Fruit fly (Drosophila melanogaster) whole organism, embryonic: ENCODE measurements around the gene CG7203.

Experiments
- Aef1 ChIP-seq: fragments of 200-800 bp; sonication (Bioruptor generic); IDR thresholded peaks from 3 replicates; pipeline ENCODE4 v1.3.6; 2022; ENCODE audit warnings: missing biosample characterization, missing genetic modification characterization
- B-H1 ChIP-seq: fragments of 200-800 bp; sonication (Bioruptor generic); IDR thresholded peaks from 3 replicates; pipeline ENCODE4 v1.3.6; 2022; ENCODE audit warnings: missing biosample characterization, missing genetic modification characterization
- BEAF-32 ChIP-seq: fragments of 200-800 bp; sonication (Bioruptor generic); optimal IDR thresholded peaks from 3 replicates; lab custom pipeline; 2017; ENCODE audit warnings: missing biosample characterization, missing genetic modification characterization, mild to moderate bottlenecking, moderate library complexity, missing genetic modification reagents
- Blimp-1 ChIP-seq: fragments of 200-800 bp; sonication (Bioruptor generic); optimal IDR thresholded peaks from 3 replicates; lab custom pipeline; 2018; ENCODE audit warnings: missing biosample characterization, missing genetic modification characterization, mild to moderate bottlenecking, moderate library complexity, missing genetic modification reagents
- CG10147 ChIP-seq: fragments of 200-800 bp; sonication (Bioruptor generic); optimal IDR thresholded peaks from 2 replicates; lab custom pipeline; 2019; ENCODE audit warnings: missing biosample characterization, mild to moderate bottlenecking, missing genetic modification characterization, moderate library complexity
- CG1024 ChIP-seq: fragments of 200-800 bp; sonication (Bioruptor generic); IDR thresholded peaks from 2 replicates; pipeline ENCODE4 v1.3.6; 2022; ENCODE audit warnings: missing biosample characterization, missing genetic modification characterization
- CG10979 ChIP-seq: fragments of 200-800 bp; sonication (Bioruptor generic); optimal IDR thresholded peaks from 2 replicates; lab custom pipeline; 2018; ENCODE audit warnings: missing biosample characterization, mild to moderate bottlenecking, missing genetic modification characterization, moderate library complexity
- CG11696 ChIP-seq: fragments of 200-800 bp; sonication (Bioruptor generic); IDR thresholded peaks from 2 replicates; pipeline ENCODE4 v1.3.6; 2022; ENCODE audit warnings: missing biosample characterization, missing genetic modification characterization
- CG11723 ChIP-seq: fragments of 200-800 bp; sonication (Bioruptor generic); optimal IDR thresholded peaks from 2 replicates; lab custom pipeline; 2017; ENCODE audit warnings: missing biosample characterization, mild to moderate bottlenecking, missing genetic modification characterization
- CG12071 ChIP-seq: fragments of 200-800 bp; sonication (Bioruptor generic); optimal IDR thresholded peaks from 3 replicates; lab custom pipeline; 2018; ENCODE audit warnings: missing biosample characterization, mild to moderate bottlenecking, missing genetic modification characterization
- CG12155 ChIP-seq: fragments of 200-800 bp; sonication (Bioruptor generic); optimal IDR thresholded peaks from 3 replicates; lab custom pipeline; 2016; ENCODE audit warnings: missing biosample characterization, missing genetic modification characterization
- CG13296 ChIP-seq: fragments of 200-800 bp; sonication (Bioruptor generic); optimal IDR thresholded peaks from 3 replicates; lab custom pipeline; 2018; ENCODE audit warnings: missing biosample characterization, mild to moderate bottlenecking, missing genetic modification characterization
- CG15011 ChIP-seq: fragments of 200-800 bp; sonication (Bioruptor generic); optimal IDR thresholded peaks from 3 replicates; lab custom pipeline; 2018; ENCODE audit warnings: missing biosample characterization, mild to moderate bottlenecking, missing genetic modification characterization
- CG1529 ChIP-seq: fragments of 200-800 bp; sonication (Bioruptor generic); optimal IDR thresholded peaks from 3 replicates; lab custom pipeline; 2018; ENCODE audit warnings: missing biosample characterization, missing genetic modification characterization
- CG17802 ChIP-seq: fragments of 200-800 bp; sonication (Bioruptor generic); optimal IDR thresholded peaks from 2 replicates; lab custom pipeline; 2018; ENCODE audit warnings: missing biosample characterization, mild to moderate bottlenecking, missing genetic modification characterization, moderate library complexity
- CG3281 ChIP-seq: fragments of 200-800 bp; sonication (Bioruptor generic); optimal IDR thresholded peaks from 3 replicates; lab custom pipeline; 2017; ENCODE audit warnings: missing biosample characterization, mild to moderate bottlenecking, missing genetic modification characterization
- CG7745 ChIP-seq: fragments of 200-800 bp; sonication (Bioruptor generic); optimal IDR thresholded peaks from 2 replicates; lab custom pipeline; 2018; ENCODE audit warnings: missing biosample characterization, mild to moderate bottlenecking, missing genetic modification characterization, moderate library complexity
- CG7839 ChIP-seq: fragments of 200-800 bp; sonication (Bioruptor generic); optimal IDR thresholded peaks from 3 replicates; lab custom pipeline; 2018; ENCODE audit warnings: missing biosample characterization, mild to moderate bottlenecking, missing genetic modification characterization, moderate library complexity
- CG8281 ChIP-seq: fragments of 200-800 bp; sonication (Bioruptor generic); optimal IDR thresholded peaks from 2 replicates; lab custom pipeline; 2018; ENCODE audit warnings: missing biosample characterization, mild to moderate bottlenecking, missing genetic modification characterization, moderate library complexity
- Dll ChIP-seq: fragments of 200-800 bp; sonication (Bioruptor generic); IDR thresholded peaks from 4 replicates; pipeline ENCODE4 v1.3.6; 2022; ENCODE audit warnings: missing biosample characterization, missing genetic modification characterization; ENCODE audit not compliant: partially characterized antibody
- HHEX ChIP-seq: fragments of 200-800 bp; sonication (Bioruptor generic); optimal IDR thresholded peaks from 3 replicates; lab custom pipeline; 2017; ENCODE audit warnings: missing biosample characterization, mild to moderate bottlenecking, missing genetic modification characterization, missing genetic modification reagents
- Hand ChIP-seq: fragments of 200-800 bp; sonication (Bioruptor generic); optimal IDR thresholded peaks from 2 replicates; lab custom pipeline; 2017; ENCODE audit warnings: mild to moderate bottlenecking, missing biosample characterization, missing genetic modification reagents, missing genetic modification characterization
- Hr39 ChIP-seq: fragments of >200 bp; optimal IDR thresholded peaks from 2 replicates; lab custom pipeline; 2017
- Lhr ChIP-seq: fragments of 200-800 bp; sonication (Bioruptor generic); optimal IDR thresholded peaks from 3 replicates; lab custom pipeline; 2017; ENCODE audit warnings: mild to moderate bottlenecking, missing biosample characterization, missing genetic modification reagents, missing genetic modification characterization
- Nf-YB ChIP-seq: fragments of 200-800 bp; sonication (Bioruptor generic); optimal IDR thresholded peaks from 3 replicates; lab custom pipeline; 2019; ENCODE audit warnings: missing biosample characterization, mild to moderate bottlenecking, missing genetic modification characterization, moderate library complexity
- Rfx ChIP-seq: fragments of 200-800 bp; sonication (Bioruptor generic); IDR thresholded peaks from 2 replicates; pipeline ENCODE4 v1.3.6; 2022; ENCODE audit warnings: missing biosample characterization, missing genetic modification characterization
- amos ChIP-seq: fragments of 200-800 bp; sonication (Bioruptor generic); IDR thresholded peaks from 2 replicates; pipeline ENCODE4 v1.3.6; 2022; ENCODE audit warnings: missing biosample characterization, missing genetic modification characterization; ENCODE audit not compliant: partially characterized antibody
- aop ChIP-seq: fragments of 200-800 bp; sonication (Bioruptor generic); IDR thresholded peaks from 2 replicates; pipeline ENCODE4 v1.3.6; 2022; ENCODE audit warnings: missing biosample characterization, missing genetic modification characterization
- bab2 ChIP-seq: fragments of 200-800 bp; sonication (Bioruptor generic); optimal IDR thresholded peaks from 2 replicates; lab custom pipeline; 2016; ENCODE audit warnings: missing biosample characterization, missing genetic modification characterization
- br ChIP-seq: fragments of >200 bp; optimal IDR thresholded peaks from 2 replicates; lab custom pipeline; 2017
- cwo ChIP-seq: fragments of 200-800 bp; sonication (Bioruptor generic); optimal IDR thresholded peaks from 3 replicates; lab custom pipeline; 2017; ENCODE audit warnings: missing biosample characterization, missing genetic modification characterization, mild to moderate bottlenecking, moderate library complexity, missing genetic modification reagents
- dm ChIP-seq: fragments of 200-800 bp; sonication (Bioruptor generic); optimal IDR thresholded peaks from 3 replicates; lab custom pipeline; 2016; ENCODE audit warnings: missing biosample characterization, missing genetic modification characterization
- eyg ChIP-seq: fragments of 200-800 bp; sonication (Bioruptor generic); optimal IDR thresholded peaks from 3 replicates; lab custom pipeline; 2016; ENCODE audit warnings: missing biosample characterization, missing genetic modification characterization
- fu2 ChIP-seq: fragments of 200-800 bp; sonication (Bioruptor generic); optimal IDR thresholded peaks from 2 replicates; lab custom pipeline; 2016; ENCODE audit warnings: missing biosample characterization, missing genetic modification characterization
- gcm2 ChIP-seq: fragments of 200-800 bp; sonication (Bioruptor generic); optimal IDR thresholded peaks from 2 replicates; lab custom pipeline; 2016; ENCODE audit warnings: missing biosample characterization, missing genetic modification characterization
- gro ChIP-seq: fragments of 200-800 bp; sonication (Bioruptor generic); optimal IDR thresholded peaks from 2 replicates; lab custom pipeline; 2016; ENCODE audit warnings: missing biosample characterization, missing genetic modification characterization
- ind ChIP-seq: fragments of 200-800 bp; sonication (Bioruptor generic); optimal IDR thresholded peaks from 3 replicates; lab custom pipeline; 2016; ENCODE audit warnings: missing biosample characterization, missing genetic modification characterization
- lab ChIP-seq: fragments of 200-800 bp; sonication (Bioruptor generic); optimal IDR thresholded peaks from 3 replicates; lab custom pipeline; 2017; ENCODE audit warnings: missing biosample characterization, missing genetic modification characterization, mild to moderate bottlenecking, moderate library complexity, missing genetic modification reagents
- lmd ChIP-seq: fragments of 200-800 bp; sonication (Bioruptor generic); IDR thresholded peaks from 2 replicates; pipeline ENCODE4 v1.3.6; 2022; ENCODE audit warnings: missing biosample characterization, missing genetic modification characterization
- lola ChIP-seq, 3 experiments: fragments of >200 bp in 2 of 3; fragments of 200-800 bp in 1 of 3; sonication (Bioruptor generic) in 1 of 3; optimal IDR thresholded peaks; 2 replicates each; lab custom pipeline; 2017 to 2019; ENCODE audit warnings: missing biosample characterization in 3 of 3, missing genetic modification characterization in 3 of 3, mild to moderate bottlenecking in 1 of 3, moderate library complexity in 1 of 3
- peb ChIP-seq: fragments of 200-800 bp; sonication (Bioruptor generic); IDR thresholded peaks from 2 replicates; pipeline ENCODE4 v1.3.6; 2022; ENCODE audit warnings: missing biosample characterization, missing genetic modification characterization
- pnt ChIP-seq: fragments of 200-800 bp; sonication (Bioruptor generic); optimal IDR thresholded peaks from 3 replicates; lab custom pipeline; 2016; ENCODE audit warnings: missing biosample characterization, missing genetic modification characterization
- rib ChIP-seq: fragments of 200-800 bp; sonication (Bioruptor generic); IDR thresholded peaks from 2 replicates; pipeline ENCODE4 v1.3.6; 2022; ENCODE audit warnings: missing biosample characterization, missing genetic modification characterization
- sd ChIP-seq: fragments of 200-800 bp; sonication (Bioruptor generic); optimal IDR thresholded peaks from 3 replicates; lab custom pipeline; 2018; ENCODE audit warnings: missing biosample characterization, mild to moderate bottlenecking, missing genetic modification characterization, moderate library complexity
- shn ChIP-seq: fragments of 200-800 bp; sonication (Bioruptor generic); optimal IDR thresholded peaks from 3 replicates; lab custom pipeline; 2016; ENCODE audit warnings: missing biosample characterization, missing genetic modification characterization
- stwl ChIP-seq: fragments of 200-800 bp; sonication (Bioruptor generic); optimal IDR thresholded peaks from 3 replicates; lab custom pipeline; 2018; ENCODE audit warnings: missing biosample characterization, mild to moderate bottlenecking, missing genetic modification characterization, moderate library complexity
- tap ChIP-seq: fragments of 200-800 bp; optimal IDR thresholded peaks from 3 replicates; lab custom pipeline; 2019; ENCODE audit warnings: missing biosample characterization, mild to moderate bottlenecking, missing genetic modification characterization, moderate library complexity
- unc-4 ChIP-seq: fragments of 200-800 bp; sonication (Bioruptor generic); IDR thresholded peaks from 2 replicates; pipeline ENCODE4 v1.3.6; 2022; ENCODE audit warnings: missing biosample characterization, missing genetic modification characterization; ENCODE audit not compliant: partially characterized antibody

The CG7203 gene

DNA sequence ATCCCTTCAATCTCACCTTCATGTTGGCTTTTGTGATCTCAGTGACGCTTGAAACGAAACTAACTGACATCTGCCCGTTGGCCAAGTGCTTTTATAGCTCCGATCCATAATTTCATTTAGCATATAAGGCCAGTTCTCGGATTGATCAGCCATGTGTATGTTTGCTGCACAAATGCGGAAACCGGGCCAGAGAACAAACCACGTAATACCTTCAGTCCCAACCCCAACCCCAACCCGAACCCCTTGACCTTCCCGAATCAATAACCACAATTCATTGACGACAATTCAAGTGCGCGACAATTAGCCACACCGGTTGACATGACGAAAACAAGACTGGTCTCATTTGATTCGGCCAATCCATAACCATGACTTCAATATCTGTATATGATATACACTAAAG lies at the start of gene CG7203:
TSS of gene CG7203 (minus strand) at position 101 of the 400 bp plus-strand sequence.
- no peak for TF ChIP-seq unc-4
- TF ChIP-seq CG12071: no peak
- no peak for TF ChIP-seq shn (GFP tag; lab: Kevin White, UChicago)
- TF ChIP-seq bab2 (GFP tag; lab: Kevin White, UChicago): no peak
- no peak for TF ChIP-seq peb (GFP tag; lab: Robert Waterston, UW)
- TF ChIP-seq gro (GFP tag; lab: Kevin White, UChicago): no peak
- TF ChIP-seq gcm2: no peak

DNA sequence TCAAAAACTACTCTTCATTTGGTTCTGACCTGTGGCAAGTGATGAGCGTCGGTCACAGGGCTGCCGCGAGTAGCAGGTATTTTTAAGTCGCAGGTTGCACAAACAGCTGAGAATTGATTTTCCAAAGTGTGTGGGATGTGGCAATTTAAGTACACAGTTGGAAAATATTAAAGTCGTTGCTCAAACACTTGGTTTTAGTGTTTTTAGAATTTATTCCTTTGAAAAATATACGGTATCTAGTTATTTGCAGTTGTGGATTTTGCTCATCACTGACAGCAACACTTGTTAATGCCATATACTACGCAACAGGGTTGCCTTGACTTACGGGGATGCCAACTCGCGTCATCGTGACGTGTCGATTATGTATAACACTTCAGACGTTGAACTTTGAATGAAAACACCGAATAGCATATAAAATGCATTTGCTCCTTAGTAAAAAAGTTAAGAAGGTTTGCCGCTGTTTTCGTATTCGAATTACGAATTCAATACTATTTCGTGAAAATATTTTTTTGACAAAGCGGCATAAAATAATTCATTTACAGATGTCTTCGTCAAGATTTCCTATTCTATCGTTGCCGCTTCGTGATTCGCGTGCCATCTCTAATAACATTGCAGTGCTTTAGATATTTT lies 46.9 kb upstream of the CG7203 start, which contains the start of the genes Herp and r2d2:
TSS of gene Herp (minus strand) at position 255 of the 630 bp plus-strand sequence.
TSS of gene r2d2 (plus strand) at position 344 of the 630 bp plus-strand sequence.
- TF ChIP-seq lola (GFP tag; optimal IDR thresholded peaks at IDR 0.05; lab: Kevin White, UChicago) (peak in 1 of 3 experiments; percentile 91), dm (GFP tag; lab: Kevin White, UChicago) (peak; percentile 93), CG17802 (tag; lab: Kevin White, UChicago) (peak; percentile 65), CG10979 (tag; lab: Kevin White, UChicago) (peak; percentile 81), CG13296 (peak; percentile 92), CG8281 (tag; lab: Kevin White, UChicago) (peak; percentile 84), Aef1 (GFP tag; lab: Robert Waterston, UW) (peak; percentile 91), cwo (peak; percentile 79), CG1024 (no peak), CG10147 (GFP tag; lab: Kevin White, UChicago) (peak; percentile 86), tap (tag; lab: Kevin White, UChicago) (peak; percentile 81), Rfx (peak; percentile 94), BEAF-32 (GFP tag; lab: Kevin White, UChicago) (peak; percentile 84), Blimp-1 (GFP tag; lab: Kevin White, UChicago) (peak; percentile 75), B-H1 (GFP tag; lab: Robert Waterston, UW) (peak; percentile 60; the same call in 1 of the 3 replicates), rib (GFP tag; lab: Robert Waterston, UW) (peak; percentile 86), CG15011 (GFP tag; lab: Kevin White, UChicago) (peak; percentile 76), br (lab: Kevin White, UChicago) (no peak), ind (GFP tag; lab: Kevin White, UChicago) (peak; percentile 93), CG12155 (GFP tag; lab: Kevin White, UChicago) (peak; percentile 87), sd (tag; lab: Kevin White, UChicago) (peak; percentile 75), HHEX (peak; percentile 88), pnt (peak; percentile 92), fu2 (GFP tag; lab: Kevin White, UChicago) (peak; percentile 93), Nf-YB (GFP tag; lab: Kevin White, UChicago) (peak; percentile 64), aop (GFP tag; lab: Robert Waterston, UW) (no peak), CG11696 (GFP tag; lab: Robert Waterston, UW) (no peak), eyg (GFP tag; lab: Kevin White, UChicago) (peak; percentile 85), Hand (GFP tag; lab: Kevin White, UChicago) (peak; percentile 75), Hr39 (lab: Kevin White, UChicago) (no peak), amos (peak; percentile 70; the same call in 1 of the 2 replicates), CG11723 (GFP tag; lab: Kevin White, UChicago) (peak; percentile 85), stwl (tag; lab: Kevin White, UChicago) (peak; percentile 87), lmd (peak; percentile 90), CG3281 (peak; percentile 92), CG7745 (tag; lab: Kevin White, UChicago) (peak; percentile 21), CG1529 (peak; percentile 52), Lhr (GFP tag; lab: Kevin White, UChicago) (peak; percentile 71), lab (peak; percentile 93), CG7839 (tag; lab: Kevin White, UChicago) (peak; percentile 91), Dll (GFP tag; lab: Robert Waterston, UW) (peak; percentile 93)
